Fruit fly (Drosophila melanogaster): Measurements from ENCODE around the gene hoe2.

The hoe2 gene

dm6 chr2L:4891914-4892469 lies 44.3 kb downstream of the hoe2 start, which contains the start of gene CG3036 (continued):
- peak; percentile 58; the same call in 1 of the 2 replicates for TF ChIP-seq Rfx (GFP tag; IDR thresholded peaks at IDR 0.05)
- TF ChIP-seq zfh2 (GFP tag; optimal IDR thresholded peaks at IDR 0.05): no peak
- TF ChIP-seq Dref (GFP tag; IDR thresholded peaks at IDR 0.05): no peak
- no peak for TF ChIP-seq ssp (GFP tag; IDR thresholded peaks at IDR 0.05)
- TF ChIP-seq CG2889 (GFP tag; IDR thresholded peaks at IDR 0.05): no peak
- TF ChIP-seq Neu2 (GFP tag; optimal IDR thresholded peaks at IDR 0.05; ENCODE audit: borderline replicate concordance): no peak
- TF ChIP-seq bcd (GFP tag; optimal IDR thresholded peaks at IDR 0.05): no peak
- TF ChIP-seq br (optimal IDR thresholded peaks at IDR 0.05): no peak
- TF ChIP-seq nerfin-1 (tag; optimal IDR thresholded peaks at IDR 0.05): peak; percentile 37
- no peak for TF ChIP-seq ash1 (GFP tag; optimal IDR thresholded peaks at IDR 0.05)
- TF ChIP-seq Oli (tag; optimal IDR thresholded peaks at IDR 0.05): no peak
- no peak for TF ChIP-seq z (GFP tag; IDR thresholded peaks at IDR 0.05)
- no peak for TF ChIP-seq Bdp1 (GFP tag; optimal IDR thresholded peaks at IDR 0.05)
- TF ChIP-seq kni (GFP tag; optimal IDR thresholded peaks at IDR 0.05): peak; percentile 42
- TF ChIP-seq C15 (GFP tag; IDR thresholded peaks at IDR 0.05): no peak
- peak; percentile 58 for TF ChIP-seq CG2712 (tag; optimal IDR thresholded peaks at IDR 0.05)
- TF ChIP-seq fd96Cb (tag; optimal IDR thresholded peaks at IDR 0.05): no peak
- TF ChIP-seq ci (GFP tag; IDR thresholded peaks at IDR 0.05): peak; percentile 86
- peak; percentile 49 for TF ChIP-seq CG7271 (tag; optimal IDR thresholded peaks at IDR 0.05)
- TF ChIP-seq caup (GFP tag; optimal IDR thresholded peaks at IDR 0.05; ENCODE audit: severe bottlenecking): peak; percentile 69
- TF ChIP-seq slbo (GFP tag; IDR thresholded peaks at IDR 0.05): no peak
- TF ChIP-seq Fer1 (GFP tag; optimal IDR thresholded peaks at IDR 0.05): peak; percentile 63
- TF ChIP-seq luna (GFP tag; optimal IDR thresholded peaks at IDR 0.05): peak; percentile 18
- no peak for TF ChIP-seq ab (GFP tag; optimal IDR thresholded peaks at IDR 0.05)
- peak; percentile 56 for TF ChIP-seq CG14014 (GFP tag; IDR thresholded peaks at IDR 0.05)
- no peak for TF ChIP-seq CG1602 (GFP tag; optimal IDR thresholded peaks at IDR 0.05)
- TF ChIP-seq Nf-YB (GFP tag; optimal IDR thresholded peaks at IDR 0.05): peak; percentile 31
- TF ChIP-seq D19A (tag; optimal IDR thresholded peaks at IDR 0.05): peak; percentile 49
- TF ChIP-seq CG31365 (tag; optimal IDR thresholded peaks at IDR 0.05): peak; percentile 6
- TF ChIP-seq CG10462 (GFP tag; optimal IDR thresholded peaks at IDR 0.05): no peak
- peak; percentile 64 for TF ChIP-seq lab (GFP tag; optimal IDR thresholded peaks at IDR 0.05)
- TF ChIP-seq tio (GFP tag; optimal IDR thresholded peaks at IDR 0.05): no peak
- peak; percentile 6 for TF ChIP-seq Blimp-1 (GFP tag; optimal IDR thresholded peaks at IDR 0.05)
- TF ChIP-seq dm (GFP tag; optimal IDR thresholded peaks at IDR 0.05): peak; percentile 71
- TF ChIP-seq Nf-YA (GFP tag; IDR thresholded peaks at IDR 0.05): 0 out of 2 replicates have a peak, but pooled peaks have one; percentile 23
- TF ChIP-seq CG8089 (GFP tag; optimal IDR thresholded peaks at IDR 0.05): no peak
- TF ChIP-seq CG10565 (GFP tag; optimal IDR thresholded peaks at IDR 0.05): no peak
- no peak for TF ChIP-seq CG31441 (GFP tag; IDR thresholded peaks at IDR 0.05)
- TF ChIP-seq Dll (GFP tag; IDR thresholded peaks at IDR 0.05; ENCODE audit: partially characterized antibody): 0 out of 4 replicates have a peak, but pooled peaks have one; percentile 32
- no peak for TF ChIP-seq Dip2 (GFP tag; IDR thresholded peaks at IDR 0.05)
- peak; percentile 9 for TF ChIP-seq CG14710 (tag; optimal IDR thresholded peaks at IDR 0.05)
- no peak for TF ChIP-seq Dfd (GFP tag; optimal IDR thresholded peaks at IDR 0.05)
- peak; percentile 69 for TF ChIP-seq bbx (GFP tag; IDR thresholded peaks at IDR 0.05; ENCODE audit: partially characterized antibody)
- TF ChIP-seq CG12104 (GFP tag; optimal IDR thresholded peaks at IDR 0.05): no peak
- TF ChIP-seq eve (GFP tag; optimal IDR thresholded peaks at IDR 0.05): no peak
- no peak for TF ChIP-seq CG1832 (GFP tag; optimal IDR thresholded peaks at IDR 0.05)
- TF ChIP-seq Antp (GFP tag; optimal IDR thresholded peaks at IDR 0.05): peak; percentile 29
- no peak for TF ChIP-seq ftz-f1 (GFP tag; optimal IDR thresholded peaks at IDR 0.05)
- TF ChIP-seq repo (GFP tag; optimal IDR thresholded peaks at IDR 0.05): peak; percentile 27
- TF ChIP-seq CG6272 (GFP tag; IDR thresholded peaks at IDR 0.05): no peak
- TF ChIP-seq CG7963 (GFP tag; IDR thresholded peaks at IDR 0.05; ENCODE audit: partially characterized antibody): peak; percentile 37; the same call in 2 of the 3 replicates

All from whole organism, embryonic.